Worm (Caenorhabditis elegans) whole organism, L3 larva: ENCODE measurements around the gene Y67D8A.2.

ENCODE experiments used
- R02D3.7 ChIP-seq: fragments of 150-350 bp; optimal IDR thresholded peaks from 2 replicates; lab custom pipeline; 2014; ENCODE audit warnings: missing biosample characterization, missing genetic modification characterization
- ceh-82 ChIP-seq: fragments of 150-350 bp; optimal IDR thresholded peaks from 2 replicates; lab custom pipeline; 2014; ENCODE audit warnings: missing biosample characterization, missing genetic modification characterization
- fkh-10 ChIP-seq: sonication (generic microtip); optimal IDR thresholded peaks from 2 replicates; lab custom pipeline; 2017; ENCODE audit warnings: missing biosample characterization, missing genetic modification reagents, missing genetic modification characterization
- fos-1 ChIP-seq: fragments of 150-350 bp; optimal IDR thresholded peaks from 2 replicates; lab custom pipeline; 2014; ENCODE audit warnings: missing biosample characterization, missing genetic modification characterization
- nhr-67 ChIP-seq: fragments of 150-350 bp; optimal IDR thresholded peaks from 2 replicates; lab custom pipeline; 2014; ENCODE audit warnings: missing biosample characterization, missing genetic modification characterization
- nhr-77 ChIP-seq: fragments of 150-350 bp; optimal IDR thresholded peaks from 2 replicates; lab custom pipeline; 2014; ENCODE audit warnings: missing biosample characterization, missing genetic modification characterization
- pha-4 ChIP-seq: fragments of 150-350 bp; optimal IDR thresholded peaks from 2 replicates; lab custom pipeline; 2014; ENCODE audit warnings: missing biosample characterization, missing genetic modification reagents, missing genetic modification characterization
- unc-39 ChIP-seq: sonication (generic microtip); optimal IDR thresholded peaks from 4 replicates; lab custom pipeline; 2017; ENCODE audit warnings: missing biosample characterization, missing genetic modification characterization
- zag-1 ChIP-seq: fragments of 150-350 bp; optimal IDR thresholded peaks from 2 replicates; lab custom pipeline; 2014; ENCODE audit warnings: missing biosample characterization, missing genetic modification characterization
- ztf-4 ChIP-seq: fragments of 150-350 bp; optimal IDR thresholded peaks from 2 replicates; lab custom pipeline; 2014; ENCODE audit warnings: missing biosample characterization, missing genetic modification characterization

ce11 chrIV:3202111-3202510 lies 20.1 kb upstream of the Y67D8A.2 start, which contains the start of the genes Y67D8B.3 and Y67D8B.5:
- TF ChIP-seq R02D3.7 (no peak), unc-39 (tag; lab: Kevin White, UChicago) (no peak), pha-4 (tag; lab: Kevin White, UChicago) (no peak), nhr-67 (tag; lab: Kevin White, UChicago) (no peak), nhr-77 (no peak), ceh-82 (tag; lab: Kevin White, UChicago) (no peak), zag-1 (no peak), fos-1 (tag; lab: Kevin White, UChicago) (no peak), ztf-4 (tag; lab: Kevin White, UChicago) (no peak), fkh-10 (no peak)
